Fruit fly (Drosophila melanogaster) whole organism, wandering third instar larva: ENCODE results near the gene VAChT.

ENCODE experiments used
- Abd-B ChIP-seq: fragments of >200 bp; optimal IDR thresholded peaks from 2 replicates; lab custom pipeline; 2017; ENCODE audit warnings: missing biosample characterization, missing genetic modification characterization
- CG32264 ChIP-seq: fragments of 200-800 bp; sonication (Bioruptor generic); optimal IDR thresholded peaks from 2 replicates; lab custom pipeline; 2016; ENCODE audit warnings: missing biosample characterization, missing genetic modification characterization
- CG9705 ChIP-seq: fragments of 200-800 bp; sonication (Bioruptor generic); optimal IDR thresholded peaks from 2 replicates; lab custom pipeline; 2018; ENCODE audit warnings: missing biosample characterization, mild to moderate bottlenecking, missing genetic modification characterization
- CrebA ChIP-seq: fragments of 200-800 bp; sonication (Bioruptor generic); optimal IDR thresholded peaks from 2 replicates; lab custom pipeline; 2016; ENCODE audit warnings: missing biosample characterization, mild to moderate bottlenecking, missing genetic modification characterization, borderline replicate concordance
- Dfd ChIP-seq: fragments of >200 bp; optimal IDR thresholded peaks from 2 replicates; lab custom pipeline; 2017; ENCODE audit warnings: missing biosample characterization, missing genetic modification characterization
- Dif ChIP-seq: fragments of 200-275, 200-300 bp; sonication (Bioruptor generic); optimal IDR thresholded peaks from 2 replicates; lab custom pipeline; 2018; ENCODE audit warnings: missing biosample characterization, missing genetic modification characterization; ENCODE audit not compliant: partially characterized antibody
- GATAd ChIP-seq: sonication (Bioruptor generic); optimal IDR thresholded peaks from 2 replicates; lab custom pipeline; 2016; ENCODE audit warnings: missing biosample characterization, missing genetic modification characterization
- HLH106 ChIP-seq: fragments of 200-800 bp; optimal IDR thresholded peaks from 3 replicates; lab custom pipeline; 2019; ENCODE audit warnings: missing biosample characterization, mild to moderate bottlenecking, missing genetic modification characterization, moderate library complexity
- Hnf4 ChIP-seq: fragments of 200-800 bp; sonication (Bioruptor generic); optimal IDR thresholded peaks from 2 replicates; lab custom pipeline; 2016; ENCODE audit warnings: missing biosample characterization, mild to moderate bottlenecking, missing genetic modification characterization
- Hr78 ChIP-seq: fragments of >200 bp; optimal IDR thresholded peaks from 2 replicates; lab custom pipeline; 2017; ENCODE audit warnings: missing biosample characterization, missing genetic modification characterization
- Hr83 ChIP-seq: fragments of 200-300 bp; sonication (Bioruptor generic); optimal IDR thresholded peaks from 2 replicates; lab custom pipeline; 2016; ENCODE audit warnings: missing biosample characterization, mild to moderate bottlenecking, missing genetic modification characterization, moderate library complexity; ENCODE audit not compliant: poor library complexity, severe bottlenecking
- Jra ChIP-seq: sonication (Bioruptor generic); optimal IDR thresholded peaks from 2 replicates; lab custom pipeline; 2016; ENCODE audit warnings: missing biosample characterization, missing genetic modification characterization
- Mio ChIP-seq: sonication (Bioruptor generic); optimal IDR thresholded peaks from 2 replicates; lab custom pipeline; 2016; ENCODE audit warnings: missing biosample characterization, missing genetic modification characterization
- Myc ChIP-seq: fragments of >200 bp; optimal IDR thresholded peaks from 2 replicates; lab custom pipeline; 2017
- N ChIP-seq: fragments of >200 bp; optimal IDR thresholded peaks from 2 replicates; lab custom pipeline; 2018; ENCODE audit warnings: missing biosample characterization, missing external identifiers, missing genetic modification characterization
- OdsH ChIP-seq: fragments of 200-800 bp; sonication (Bioruptor generic); optimal IDR thresholded peaks from 2 replicates; lab custom pipeline; 2016; ENCODE audit warnings: missing biosample characterization, mild to moderate bottlenecking, missing genetic modification characterization
- Rel ChIP-seq, 2 experiments: fragments of 200-800 bp; sonication (Bioruptor generic) in 1 of 2; optimal IDR thresholded peaks; 2 replicates in 1 of 2; 3 replicates in 1 of 2; lab custom pipeline; 2016 to 2019; ENCODE audit warnings: mild to moderate bottlenecking in 2 of 2, missing biosample characterization in 2 of 2, missing genetic modification characterization in 2 of 2, moderate library complexity in 1 of 2
- Sp1 ChIP-seq: fragments of 200-800 bp; sonication (Bioruptor generic); optimal IDR thresholded peaks from 3 replicates; lab custom pipeline; 2019; ENCODE audit warnings: missing biosample characterization, mild to moderate bottlenecking, missing genetic modification characterization, moderate library complexity
- Vsx2 ChIP-seq: fragments of 200-300, 225-300 bp; sonication (Bioruptor generic); optimal IDR thresholded peaks from 2 replicates; lab custom pipeline; 2018; ENCODE audit warnings: missing biosample characterization, missing genetic modification characterization; ENCODE audit not compliant: partially characterized antibody
- br ChIP-seq: fragments of 200-800 bp; sonication (Bioruptor generic); optimal IDR thresholded peaks from 2 replicates; lab custom pipeline; 2016; ENCODE audit warnings: missing biosample characterization, missing genetic modification characterization
- brk ChIP-seq: fragments of 200-800 bp; sonication (Bioruptor generic); optimal IDR thresholded peaks from 2 replicates; lab custom pipeline; 2016; ENCODE audit warnings: missing biosample characterization, mild to moderate bottlenecking, missing genetic modification characterization
- dl ChIP-seq, 2 experiments: fragments of 175-275, 200-275 bp in 1 of 2; fragments of 200-275 bp in 1 of 2; sonication (Bioruptor generic); optimal IDR thresholded peaks; lab custom pipeline; 2018; ENCODE audit warnings: mild to moderate bottlenecking in 2 of 2, missing biosample characterization in 2 of 2, missing genetic modification characterization in 2 of 2, moderate library complexity in 2 of 2; ENCODE audit not compliant: partially characterized antibody in 2 of 2, insufficient read depth in 1 of 2
- dmrt93B ChIP-seq: fragments of 200-800 bp; sonication (Bioruptor generic); optimal IDR thresholded peaks from 2 replicates; lab custom pipeline; 2018; ENCODE audit warnings: missing biosample characterization, mild to moderate bottlenecking, missing genetic modification characterization
- dsf ChIP-seq: sonication (Bioruptor generic); optimal IDR thresholded peaks from 2 replicates; lab custom pipeline; 2016; ENCODE audit warnings: missing biosample characterization, missing genetic modification characterization, borderline replicate concordance
- ey ChIP-seq: fragments of 200-800 bp; sonication (Bioruptor generic); optimal IDR thresholded peaks from 2 replicates; lab custom pipeline; 2016; ENCODE audit warnings: missing biosample characterization, missing genetic modification characterization
- foxo ChIP-seq, 2 experiments: fragments of 200-800 bp; sonication (Bioruptor generic); optimal IDR thresholded peaks; 2 replicates in 1 of 2; 3 replicates in 1 of 2; lab custom pipeline; 2016 to 2017; ENCODE audit warnings: missing biosample characterization in 2 of 2, missing genetic modification characterization in 2 of 2
- fru ChIP-seq: fragments of 200-800 bp; sonication (Bioruptor generic); optimal IDR thresholded peaks from 3 replicates; lab custom pipeline; 2016; ENCODE audit warnings: missing biosample characterization, mild to moderate bottlenecking, missing genetic modification characterization
- h ChIP-seq: fragments of 200-800 bp; sonication (Bioruptor generic); optimal IDR thresholded peaks from 3 replicates; lab custom pipeline; 2016; ENCODE audit warnings: missing biosample characterization, mild to moderate bottlenecking, missing genetic modification characterization
- jim ChIP-seq: fragments of 175-275, 200-325 bp; sonication (Bioruptor generic); optimal IDR thresholded peaks from 2 replicates; lab custom pipeline; 2016; ENCODE audit warnings: missing biosample characterization, mild to moderate bottlenecking, missing genetic modification characterization
- lola ChIP-seq: fragments of >200 bp; optimal IDR thresholded peaks from 2 replicates; lab custom pipeline; 2017; ENCODE audit warnings: missing biosample characterization, missing genetic modification characterization
- pan ChIP-seq: fragments of >200 bp; optimal IDR thresholded peaks from 2 replicates; lab custom pipeline; 2017
- psq ChIP-seq: fragments of 200-800 bp; sonication (Bioruptor generic); optimal IDR thresholded peaks from 3 replicates; lab custom pipeline; 2017; ENCODE audit warnings: missing biosample characterization, mild to moderate bottlenecking, missing genetic modification characterization, moderate library complexity
- rgr ChIP-seq: fragments of 200-800 bp; sonication (Bioruptor generic); optimal IDR thresholded peaks from 3 replicates; lab custom pipeline; 2016; ENCODE audit warnings: missing biosample characterization, mild to moderate bottlenecking, missing genetic modification characterization
- sage ChIP-seq: fragments of 200-800 bp; sonication (Bioruptor generic); optimal IDR thresholded peaks from 2 replicates; lab custom pipeline; 2016; ENCODE audit warnings: missing biosample characterization, mild to moderate bottlenecking, missing genetic modification characterization
- sv ChIP-seq: fragments of 200-800 bp; sonication (Bioruptor generic); optimal IDR thresholded peaks from 3 replicates; lab custom pipeline; 2016; ENCODE audit warnings: missing biosample characterization, missing genetic modification characterization
- tai ChIP-seq: sonication (Bioruptor generic); optimal IDR thresholded peaks from 2 replicates; lab custom pipeline; 2016; ENCODE audit warnings: missing biosample characterization, missing genetic modification characterization
- usp ChIP-seq: fragments of >200 bp; optimal IDR thresholded peaks from 2 replicates; lab custom pipeline; 2017; ENCODE audit warnings: missing biosample characterization, missing genetic modification characterization
- woc ChIP-seq: sonication (Bioruptor generic); optimal IDR thresholded peaks from 2 replicates; lab custom pipeline; 2016; ENCODE audit warnings: missing biosample characterization, mild to moderate bottlenecking, missing genetic modification characterization

The VAChT gene

DNA sequence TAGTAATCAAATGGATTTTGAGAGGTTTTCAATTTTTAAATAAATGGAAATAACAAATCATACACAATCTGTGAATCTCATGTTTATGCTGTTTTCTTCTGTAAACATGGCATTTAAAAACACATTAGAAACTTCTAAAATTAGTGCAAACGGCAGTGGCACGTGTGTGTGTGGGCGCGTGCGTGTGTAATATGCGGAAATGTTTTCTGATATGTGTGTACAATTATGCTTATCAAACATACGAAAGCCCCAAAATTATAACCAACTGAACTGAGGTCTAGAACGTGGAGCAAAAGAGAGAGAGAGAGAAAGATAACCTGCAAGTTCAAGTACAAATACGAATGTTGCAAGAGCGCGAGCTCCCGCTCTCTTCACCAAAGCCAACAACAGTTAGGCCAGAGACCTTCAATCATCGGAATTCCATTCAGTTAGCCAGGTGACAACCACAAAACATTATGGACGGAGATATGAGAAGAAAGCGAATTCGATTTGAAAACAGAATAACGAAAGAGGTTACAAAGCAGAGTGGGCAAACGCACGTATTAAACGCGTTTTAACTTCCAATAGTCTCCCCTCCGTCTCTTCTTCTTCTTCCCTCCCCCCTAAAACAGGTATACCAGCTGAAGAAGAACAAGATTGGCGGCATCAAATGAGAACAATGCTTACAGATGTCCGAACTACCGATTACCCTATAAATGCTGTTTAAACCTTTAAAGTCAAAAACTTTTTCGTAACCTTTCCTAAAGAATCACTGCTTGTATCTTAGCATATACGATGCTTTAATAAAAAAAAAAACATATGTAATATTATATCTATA lies 35.9 kb downstream of the VAChT start:
- TF ChIP-seq Rel (GFP tag; optimal IDR thresholded peaks at IDR 0.05; lab: Kevin White, UChicago) (peak; percentile 91), Rel (tag; optimal IDR thresholded peaks at IDR 0.05; lab: Kevin White, UChicago) (peak; percentile 75), fru (GFP tag; lab: Kevin White, UChicago) (peak; percentile 95), lola (no peak), Dfd (GFP tag; lab: Kevin White, UChicago) (no peak), Sp1 (GFP tag; lab: Kevin White, UChicago) (peak; percentile 98), jim (GFP tag; lab: Kevin White, UChicago) (no peak), brk (GFP tag; lab: Kevin White, UChicago) (peak; percentile 94), CG32264 (peak; percentile 90), sv (GFP tag; lab: Kevin White, UChicago) (peak; percentile 91), dl (GFP tag; optimal IDR thresholded peaks at IDR 0.05; lab: Kevin White, UChicago; ENCODE audit: insufficient read depth in 1 of 2, partially characterized antibody in 2 of 2) (no peak), Dif (GFP tag; lab: Kevin White, UChicago) (peak; percentile 25), dsf (GFP tag; lab: Kevin White, UChicago) (peak; percentile 83), usp (GFP tag; lab: Kevin White, UChicago) (no peak), sage (GFP tag; lab: Kevin White, UChicago) (peak; percentile 95), tai (no peak), ey (GFP tag; lab: Kevin White, UChicago) (peak; percentile 94), Hr83 (no peak), pan (lab: Kevin White, UChicago) (no peak), Hnf4 (peak; percentile 92), foxo (GFP tag; optimal IDR thresholded peaks at IDR 0.05; lab: Kevin White, UChicago) (peak; percentile 77 to 97), HLH106 (peak; percentile 98), CrebA (no peak), psq (peak; percentile 97), h (GFP tag; lab: Kevin White, UChicago) (peak; percentile 97), Mio (GFP tag; lab: Kevin White, UChicago) (peak; percentile 61), CG9705 (GFP tag; lab: Kevin White, UChicago) (peak; percentile 89), OdsH (GFP tag; lab: Kevin White, UChicago) (peak; percentile 98), Abd-B (no peak), Jra (GFP tag; lab: Kevin White, UChicago) (peak; percentile 68), br (GFP tag; lab: Kevin White, UChicago) (peak; percentile 92), Vsx2 (GFP tag; lab: Kevin White, UChicago) (peak; percentile 72), woc (GFP tag; lab: Kevin White, UChicago) (peak; percentile 92), dmrt93B (GFP tag; lab: Kevin White, UChicago) (peak; percentile 92), GATAd (GFP tag; lab: Kevin White, UChicago) (peak; percentile 76), Hr78 (no peak), rgr (GFP tag; lab: Kevin White, UChicago) (peak; percentile 98), N (GFP tag; lab: Kevin White, UChicago) (no peak), Myc (lab: Kevin White, UChicago) (no peak)
- TF ChIP-seq, all 38 proteins: peak for 25

DNA sequence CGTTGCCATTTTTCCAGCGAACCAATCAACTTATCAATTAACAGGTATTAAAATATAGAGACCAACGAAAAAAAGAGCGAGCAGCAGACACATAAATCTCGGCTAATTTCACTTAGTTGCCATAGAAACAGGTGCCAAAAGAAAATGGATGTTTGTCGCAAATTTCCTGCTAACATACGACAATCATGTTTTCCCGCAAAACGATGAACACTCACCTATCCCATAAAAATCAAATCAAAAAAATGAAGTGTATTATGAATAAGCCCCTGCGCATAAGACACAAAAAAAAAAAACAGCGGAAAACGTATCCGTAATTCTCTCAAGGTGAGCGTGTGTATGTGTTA lies 36.5 kb downstream of the VAChT start:
- TF ChIP-seq sv (GFP tag; lab: Kevin White, UChicago) (peak; percentile 52), CG9705 (GFP tag; lab: Kevin White, UChicago) (no peak), jim (GFP tag; lab: Kevin White, UChicago) (no peak), Myc (lab: Kevin White, UChicago) (no peak), N (GFP tag; lab: Kevin White, UChicago) (no peak), dl (GFP tag; optimal IDR thresholded peaks at IDR 0.05; lab: Kevin White, UChicago; ENCODE audit: insufficient read depth in 1 of 2, partially characterized antibody in 2 of 2) (no peak), Hr83 (peak; percentile 34), usp (GFP tag; lab: Kevin White, UChicago) (no peak), psq (peak; percentile 16), Hnf4 (no peak), pan (lab: Kevin White, UChicago) (no peak), Dfd (GFP tag; lab: Kevin White, UChicago) (no peak), Rel (GFP tag; optimal IDR thresholded peaks at IDR 0.05; lab: Kevin White, UChicago) (no peak), Rel (tag; optimal IDR thresholded peaks at IDR 0.05; lab: Kevin White, UChicago) (no peak), Dif (GFP tag; lab: Kevin White, UChicago) (no peak), brk (GFP tag; lab: Kevin White, UChicago) (no peak), ey (GFP tag; lab: Kevin White, UChicago) (peak; percentile 11)
- TF ChIP-seq, all 38 proteins: peak for 4
